Worm (Caenorhabditis elegans): ENCODE results near the gene F38A6.4.

F38A6.4 gene

ce11 chrV:20776761-20777160, 1.6 kb upstream of the F38A6.4 start (continued):
- TF ChIP-seq fos-1 (tag; optimal IDR thresholded peaks at IDR 0.05) = no peak
- TF ChIP-seq mes-2 (tag; optimal IDR thresholded peaks at IDR 0.05; ENCODE audit: poor library complexity, severe bottlenecking) = peak; percentile 61
- no peak for TF ChIP-seq daf-16 (GFP tag; optimal IDR thresholded peaks at IDR 0.05)
- TF ChIP-seq daf-16 (tag; optimal IDR thresholded peaks at IDR 0.05) = peak; percentile 48
- TF ChIP-seq mep-1 (tag; optimal IDR thresholded peaks at IDR 0.05) = peak; percentile 81
- peak; percentile 53 for TF ChIP-seq dve-1 (tag; optimal IDR thresholded peaks at IDR 0.05; ENCODE audit: insufficient read depth)
- TF ChIP-seq set-16 (GFP tag; IDR thresholded peaks at IDR 0.05) = no peak
- no peak for TF ChIP-seq zfp-2 (tag; optimal IDR thresholded peaks at IDR 0.05)
- no peak for TF ChIP-seq ZK546.5 (tag; optimal IDR thresholded peaks at IDR 0.05)
- no peak for TF ChIP-seq ceh-44 (GFP tag; IDR thresholded peaks at IDR 0.05)
- peak; percentile 30; the same call in 1 of the 2 replicates for TF ChIP-seq zfp-3 (GFP tag; conservative IDR thresholded peaks at IDR 0.05)
- no peak for TF ChIP-seq F37D6.2 (tag; optimal IDR thresholded peaks at IDR 0.05)
- TF ChIP-seq lin-13 (GFP tag; optimal IDR thresholded peaks at IDR 0.05) = peak; percentile 10
- TF ChIP-seq nhr-41 (GFP tag; IDR thresholded peaks at IDR 0.05) = no peak
- TF ChIP-seq Y48G9A.11 (GFP tag; IDR thresholded peaks at IDR 0.05) = no peak
- TF ChIP-seq tra-1 (GFP tag; IDR thresholded peaks at IDR 0.05) = peak; percentile 29; the same call in 1 of the 2 replicates
- no peak for TF ChIP-seq ZK337.2 (GFP tag; IDR thresholded peaks at IDR 0.05)
- TF ChIP-seq attf-4 (tag; optimal IDR thresholded peaks at IDR 0.05) = no peak
- no peak for TF ChIP-seq mxl-2 (GFP tag; conservative IDR thresholded peaks at IDR 0.05)
- no peak for TF ChIP-seq F44E2.7 (GFP tag; IDR thresholded peaks at IDR 0.05)
- TF ChIP-seq lin-39 (tag; optimal IDR thresholded peaks at IDR 0.05) = no peak
- no peak for TF ChIP-seq cey-2 (tag; optimal IDR thresholded peaks at IDR 0.05; ENCODE audit: borderline replicate concordance, insufficient read depth)
- TF ChIP-seq lsy-2 (tag; optimal IDR thresholded peaks at IDR 0.05) = peak; percentile 48 to 64
- TF ChIP-seq pqm-1 (tag; optimal IDR thresholded peaks at IDR 0.05) = peak; percentile 16
- TF ChIP-seq F10B5.3 (tag; optimal IDR thresholded peaks at IDR 0.05) = no peak
- TF ChIP-seq unc-62 (GFP tag; optimal IDR thresholded peaks at IDR 0.05 in 1 of 2) = peak in 1 of 2 experiments; percentile 74
- no peak for TF ChIP-seq unc-62 (tag; optimal IDR thresholded peaks at IDR 0.05)
- peak; percentile 77 for TF ChIP-seq hlh-11 (tag; optimal IDR thresholded peaks at IDR 0.05)
- TF ChIP-seq nhr-11 (tag; optimal IDR thresholded peaks at IDR 0.05) = peak; percentile 73
- peak; percentile 19 for TF ChIP-seq ces-1 (GFP tag; optimal IDR thresholded peaks at IDR 0.05)
- no peak for TF ChIP-seq nhr-10 (tag; optimal IDR thresholded peaks at IDR 0.05)
- no peak for TF ChIP-seq ztf-7 (tag; optimal IDR thresholded peaks at IDR 0.05)
- no peak for TF ChIP-seq D1046.2 (GFP tag; IDR thresholded peaks at IDR 0.05)
- peak; percentile 73 for TF ChIP-seq ctbp-1 (GFP tag; IDR thresholded peaks at IDR 0.05)
- no peak for TF ChIP-seq ztf-11 (tag; optimal IDR thresholded peaks at IDR 0.05)
- no peak for TF ChIP-seq spr-1 (tag; optimal IDR thresholded peaks at IDR 0.05)
- no peak for TF ChIP-seq sdz-12 (GFP tag; optimal IDR thresholded peaks at IDR 0.05)
- TF ChIP-seq ceh-62 (tag; optimal IDR thresholded peaks at IDR 0.05) = no peak
- peak; percentile 36; the same call in 1 of the 2 replicates for TF ChIP-seq lin-1 (GFP tag; IDR thresholded peaks at IDR 0.05)
- no peak for TF ChIP-seq T20F7.1 (GFP tag; optimal IDR thresholded peaks at IDR 0.05)
- peak; percentile 56; the same call in 1 of the 2 replicates for TF ChIP-seq php-3 (GFP tag; IDR thresholded peaks at IDR 0.05)
- TF ChIP-seq arid-1 (GFP tag; conservative IDR thresholded peaks at IDR 0.05) = 0 out of 2 replicates have a peak, but pooled peaks have one; percentile 30
- TF ChIP-seq fkh-10 (GFP tag; optimal IDR thresholded peaks at IDR 0.05) = peak; percentile 13
- TF ChIP-seq snpc-1.2 (GFP tag; IDR thresholded peaks at IDR 0.05) = no peak
- peak; percentile 40; the same call in 1 of the 2 replicates for TF ChIP-seq lim-7 (GFP tag; IDR thresholded peaks at IDR 0.05)
- TF ChIP-seq skn-1 (tag; optimal IDR thresholded peaks at IDR 0.05) = no peak
- peak; percentile 70 for TF ChIP-seq hmg-1.1 (GFP tag; IDR thresholded peaks at IDR 0.05)
- TF ChIP-seq aha-1 (tag) = peak; percentile 84
- TF ChIP-seq dmd-9 (GFP tag; IDR thresholded peaks at IDR 0.05) = no peak
- TF ChIP-seq madf-9 (GFP tag; conservative IDR thresholded peaks at IDR 0.05) = peak; percentile 62; the same call in 1 of the 2 replicates
- TF ChIP-seq zag-1 (tag; optimal IDR thresholded peaks at IDR 0.05) = no peak
- peak; percentile 23 for TF ChIP-seq rbr-2 (tag; optimal IDR thresholded peaks at IDR 0.05)
